Worm (Caenorhabditis elegans): ENCODE results near the gene fbxc-22.

Gene fbxc-22

ce11 chrII:1691011-1691410, at the start of gene fbxc-22:
fbxc-22 (minus strand) TSS chrII:1691111.
- TF ChIP-seq sptf-1 (tag; optimal IDR thresholded peaks at IDR 0.05), result no peak

ce11 chrII:1738844-1739243, 47.9 kb upstream of the fbxc-22 start, which contains the start of the genes irld-9 and irld-33:
irld-9 (minus strand) TSS chrII:1738944.
irld-33 (plus strand) TSS chrII:1739052.
- TF ChIP-seq unc-86 (tag; optimal IDR thresholded peaks at IDR 0.05), result no peak
- no peak for TF ChIP-seq ama-1 (optimal IDR thresholded peaks at IDR 0.05)
- TF ChIP-seq nhr-76 (tag; optimal IDR thresholded peaks at IDR 0.05), result no peak
- no peak for TF ChIP-seq ztf-4 (tag; optimal IDR thresholded peaks at IDR 0.05)
- TF ChIP-seq C04F5.9 (tag; optimal IDR thresholded peaks at IDR 0.05), result no peak
- no peak for TF ChIP-seq nhr-20 (tag; optimal IDR thresholded peaks at IDR 0.05)
- TF ChIP-seq swsn-7 (tag; optimal IDR thresholded peaks at IDR 0.05), result no peak
- TF ChIP-seq nhr-84 (tag; optimal IDR thresholded peaks at IDR 0.05), result no peak

- no peak for TF ChIP-seq zag-1 (tag; optimal IDR thresholded peaks at IDR 0.05)
- TF ChIP-seq aha-1 (tag; optimal IDR thresholded peaks at IDR 0.05), result no peak
- TF ChIP-seq dpl-1 (GFP tag; optimal IDR thresholded peaks at IDR 0.05), result peak in 2 of 3 experiments; percentile 16 to 34
- TF ChIP-seq isw-1 (GFP tag; IDR thresholded peaks at IDR 0.05), result no peak
- no peak for TF ChIP-seq swsn-7 (tag; optimal IDR thresholded peaks at IDR 0.05)
- TF ChIP-seq elt-2 (tag; optimal IDR thresholded peaks at IDR 0.05), result no peak
- no peak for TF ChIP-seq xbp-1 (tag; optimal IDR thresholded peaks at IDR 0.05)
- no peak for TF ChIP-seq sup-37 (GFP tag; optimal IDR thresholded peaks at IDR 0.05)
- peak; percentile 19 for TF ChIP-seq nhr-20 (tag; optimal IDR thresholded peaks at IDR 0.05)
- no peak for TF ChIP-seq egl-13 (tag; optimal IDR thresholded peaks at IDR 0.05)
- TF ChIP-seq sox-4 (tag; optimal IDR thresholded peaks at IDR 0.05), result no peak
- TF ChIP-seq egl-27 (tag; optimal IDR thresholded peaks at IDR 0.05), result no peak
- TF ChIP-seq zip-4 (GFP tag; optimal IDR thresholded peaks at IDR 0.05), result no peak
- no peak for TF ChIP-seq ceh-8 (GFP tag; optimal IDR thresholded peaks at IDR 0.05)
- no peak for TF ChIP-seq tlp-1 (tag; optimal IDR thresholded peaks at IDR 0.05)
- TF ChIP-seq mef-2 (tag; optimal IDR thresholded peaks at IDR 0.05), result no peak
- no peak for TF ChIP-seq F16B12.6 (tag; optimal IDR thresholded peaks at IDR 0.05)
- TF ChIP-seq tbx-2 (tag; optimal IDR thresholded peaks at IDR 0.05), result no peak
- TF ChIP-seq mep-1 (tag; optimal IDR thresholded peaks at IDR 0.05), result no peak
- no peak for TF ChIP-seq mdl-1 (tag; optimal IDR thresholded peaks at IDR 0.05)
- no peak for TF ChIP-seq nhr-84 (tag; optimal IDR thresholded peaks at IDR 0.05)
- TF ChIP-seq ets-5 (GFP tag; IDR thresholded peaks at IDR 0.05), result no peak
- TF ChIP-seq ceh-88 (GFP tag; IDR thresholded peaks at IDR 0.05), result no peak
- TF ChIP-seq hlh-17 (GFP tag; optimal IDR thresholded peaks at IDR 0.05; ENCODE audit: borderline replicate concordance), result no peak
- TF ChIP-seq fkh-8 (tag; optimal IDR thresholded peaks at IDR 0.05), result no peak
- no peak for TF ChIP-seq irx-1 (tag; optimal IDR thresholded peaks at IDR 0.05)
- no peak for TF ChIP-seq nhr-77 (tag; optimal IDR thresholded peaks at IDR 0.05)
- TF ChIP-seq unc-30 (tag; optimal IDR thresholded peaks at IDR 0.05), result no peak
- TF ChIP-seq lin-13 (GFP tag; optimal IDR thresholded peaks at IDR 0.05), result no peak
- no peak for TF ChIP-seq ceh-63 (GFP tag; optimal IDR thresholded peaks at IDR 0.05)
- TF ChIP-seq Y116A8C.19 (tag; optimal IDR thresholded peaks at IDR 0.05; ENCODE audit: borderline replicate concordance), result no peak
- TF ChIP-seq lin-14 (GFP tag; optimal IDR thresholded peaks at IDR 0.05), result peak; percentile 80
- TF ChIP-seq dsc-1 (tag; optimal IDR thresholded peaks at IDR 0.05), result no peak
- no peak for TF ChIP-seq nhr-237 (tag; optimal IDR thresholded peaks at IDR 0.05)
- no peak for TF ChIP-seq lin-15B (tag; optimal IDR thresholded peaks at IDR 0.05)
- no peak for TF ChIP-seq lir-3 (tag; optimal IDR thresholded peaks at IDR 0.05; ENCODE audit: poor library complexity)
- no peak for TF ChIP-seq pag-3 (tag; optimal IDR thresholded peaks at IDR 0.05; ENCODE audit: borderline replicate concordance, insufficient read depth)
- no peak for TF ChIP-seq nhr-28 (tag; optimal IDR thresholded peaks at IDR 0.05)
- TF ChIP-seq lin-35 (GFP tag; optimal IDR thresholded peaks at IDR 0.05), result peak; percentile 2 to 64
- peak; percentile 59 for TF ChIP-seq nhr-85 (tag)
- no peak for TF ChIP-seq unc-130 (tag; optimal IDR thresholded peaks at IDR 0.05)
- TF ChIP-seq rnt-1 (tag; optimal IDR thresholded peaks at IDR 0.05), result peak; percentile 50
- TF ChIP-seq nhr-76 (tag; optimal IDR thresholded peaks at IDR 0.05), result no peak
- TF ChIP-seq efl-1 (optimal IDR thresholded peaks at IDR 0.05), result peak; percentile 57 to 68
- TF ChIP-seq efl-1 (GFP tag; optimal IDR thresholded peaks at IDR 0.05 in 1 of 2), result peak; percentile 36 to 94
These were observed 45.4 kb upstream of the fbxc-22 start, which contains the start of gene ceh-83 for ce11 chrII:1736353-1736752. ceh-83 (minus strand) TSS chrII:1736533.

Measured in whole organism, L1 larva.